Fruit fly (Drosophila melanogaster) whole organism, prepupa: ENCODE results near the gene CG10140.

Experiments used
- CG31627 ChIP-seq: fragments of 200-800 bp; sonication (Bioruptor generic); optimal IDR thresholded peaks from 3 replicates; lab custom pipeline; 2016; ENCODE audit warnings: missing biosample characterization, missing genetic modification characterization
- CG6808 ChIP-seq: fragments of 200-800 bp; sonication (Bioruptor generic); optimal IDR thresholded peaks from 3 replicates; lab custom pipeline; 2017; ENCODE audit warnings: missing biosample characterization, missing genetic modification characterization, mild to moderate bottlenecking, moderate library complexity, missing genetic modification reagents
- Hr38 ChIP-seq: sonication (Bioruptor generic); optimal IDR thresholded peaks from 2 replicates; lab custom pipeline; 2016; ENCODE audit warnings: missing biosample characterization, missing genetic modification characterization
- dac ChIP-seq: fragments of 200-800 bp; sonication (Bioruptor generic); optimal IDR thresholded peaks from 2 replicates; lab custom pipeline; 2017; ENCODE audit warnings: missing biosample characterization, mild to moderate bottlenecking, missing genetic modification characterization
- lz ChIP-seq: fragments of 200-800 bp; sonication (Bioruptor generic); optimal IDR thresholded peaks from 3 replicates; lab custom pipeline; 2016; ENCODE audit warnings: missing biosample characterization, missing genetic modification characterization
- spab ChIP-seq: fragments of 200-800 bp; sonication (Bioruptor generic); optimal IDR thresholded peaks from 2 replicates; lab custom pipeline; 2017; ENCODE audit warnings: missing biosample characterization, mild to moderate bottlenecking, missing genetic modification characterization, missing genetic modification reagents

- TF ChIP-seq lz (no peak), CG31627 (no peak), spab (GFP tag; lab: Kevin White, UChicago) (no peak), Hr38 (GFP tag; lab: Kevin White, UChicago) (no peak), dac (no peak), CG6808 (GFP tag; lab: Kevin White, UChicago) (no peak)
These were observed 35.8 kb upstream of the CG10140 start for dm6 chr3L:13476070-13476469.
